Worm (Caenorhabditis elegans) whole organism, young adult: Measurements from ENCODE around the gene fbxb-71.

ENCODE experiments used
- T26A5.8 ChIP-seq: sonication (generic microtip); optimal IDR thresholded peaks from 2 replicates; lab custom pipeline; 2016; ENCODE audit warnings: missing genetic modification characterization, missing compliant biosample characterization
- ama-1 ChIP-seq, 3 experiments: fragments of 150-350 bp in 1 of 3; sonication (generic microtip) in 2 of 3; optimal IDR thresholded peaks; 2 replicates each; lab custom pipeline; 2014 to 2018; ENCODE audit warnings: missing biosample characterization in 2 of 3, missing genetic modification characterization in 2 of 3, missing genetic modification reagents in 2 of 3
- aptf-2 ChIP-seq: fragments of 200-800 bp; sonication (Bioruptor generic); conservative IDR thresholded peaks from 2 replicates; pipeline ENCODE4 v1.3.6; 2022; ENCODE audit warnings: missing genetic modification reagents, missing genetic modification characterization, missing compliant biosample characterization
- aptf-3 ChIP-seq: fragments of 200-800 bp; sonication (Bioruptor generic); IDR thresholded peaks from 2 replicates; pipeline ENCODE4 v1.3.6; 2022; ENCODE audit warnings: missing genetic modification characterization, missing compliant biosample characterization
- attf-5 ChIP-seq: fragments of 200-800 bp; sonication (Bioruptor generic); optimal IDR thresholded peaks from 2 replicates; lab custom pipeline; 2018; ENCODE audit warnings: mild to moderate bottlenecking, missing genetic modification characterization, missing compliant biosample characterization
- nfya-1 ChIP-seq: sonication (generic microtip); optimal IDR thresholded peaks from 2 replicates; lab custom pipeline; 2017; ENCODE audit warnings: antibody characterized with exemption, missing compliant biosample characterization, missing genetic modification characterization, borderline replicate concordance; ENCODE audit not compliant: insufficient read depth
- unc-62 ChIP-seq: fragments of 150-350 bp; optimal IDR thresholded peaks from 2 replicates; lab custom pipeline; 2014; ENCODE audit warnings: missing biosample characterization, missing genetic modification reagents, missing genetic modification characterization

ce11 chrX:3260509-3260908 is 2.2 kb upstream of the fbxb-71 start, which contains the start of gene lbp-2:
- no peak for TF ChIP-seq unc-62 (GFP tag; lab: Kevin White, UChicago)
- no peak for TF ChIP-seq aptf-3 (GFP tag; lab: Robert Waterston, UW)
- no peak for TF ChIP-seq nfya-1 (tag; lab: Kevin White, UChicago)
- TF ChIP-seq aptf-2 (GFP tag; lab: Robert Waterston, UW), result no peak
- TF ChIP-seq ama-1 (optimal IDR thresholded peaks at IDR 0.05; lab: Kevin White, UChicago), result no peak
- no peak for TF ChIP-seq ama-1 (GFP tag; optimal IDR thresholded peaks at IDR 0.05; lab: Kevin White, UChicago)
- TF ChIP-seq T26A5.8 (tag; lab: Kevin White, UChicago), result no peak
- TF ChIP-seq attf-5, result no peak
